Fruit fly (Drosophila melanogaster) S2 (cell line): ENCODE results near the gene Gem2.

ENCODE experiments used
- CG8478 ChIP-seq: fragments of >200 bp; optimal IDR thresholded peaks from 2 replicates; lab custom pipeline; 2018
- CTCF ChIP-seq, 2 experiments: fragments of >200 bp; optimal IDR thresholded peaks; 2 replicates each; lab custom pipeline; 2018

dm6 chr3L:19079067-19079466 is 21.1 kb downstream of the Gem2 start:
- TF ChIP-seq CG8478 (lab: Kevin White, UChicago) (no peak), CTCF (optimal IDR thresholded peaks at IDR 0.05; lab: Kevin White, UChicago) (no peak)
